Worm (Caenorhabditis elegans) whole organism, L4 larva: ENCODE results near the gene Y49A10A.2.

Source experiments
- F26F4.8 ChIP-seq: fragments of 200-800 bp; sonication (Bioruptor generic); conservative IDR thresholded peaks from 2 replicates; pipeline ENCODE4 v1.3.6; 2022; ENCODE audit warnings: missing genetic modification characterization, missing compliant biosample characterization
- F44E2.7 ChIP-seq: fragments of 200-800 bp; sonication (Bioruptor generic); IDR thresholded peaks from 2 replicates; pipeline ENCODE4 v2.1.2; 2022; ENCODE audit warnings: missing genetic modification characterization, missing compliant biosample characterization
- R02D3.7 ChIP-seq: fragments of 150-350 bp; sonication (generic microtip); optimal IDR thresholded peaks from 3 replicates; lab custom pipeline; 2014; ENCODE audit warnings: missing biosample characterization, missing genetic modification characterization
- aha-1 ChIP-seq: fragments of 150-350 bp; peaks from one replicate; lab custom pipeline; 2014; ENCODE audit warnings: missing biosample characterization, missing genetic modification characterization
- aly-2 ChIP-seq: sonication (generic microtip); optimal IDR thresholded peaks from 2 replicates; lab custom pipeline; 2018; ENCODE audit warnings: missing biosample characterization, missing genetic modification characterization
- ama-1 ChIP-seq: fragments of 150-350 bp; optimal IDR thresholded peaks from 2 replicates; lab custom pipeline; 2014; ENCODE audit warnings: inconsistent platforms, mixed read lengths
- attf-4 ChIP-seq: sonication (generic microtip); optimal IDR thresholded peaks from 3 replicates; lab custom pipeline; 2017; ENCODE audit warnings: missing biosample characterization, missing genetic modification characterization
- ceh-20 ChIP-seq: fragments of 200-800 bp; sonication (Bioruptor generic); IDR thresholded peaks from 2 replicates; pipeline ENCODE4 v1.3.6; 2022; ENCODE audit warnings: missing genetic modification reagents, missing genetic modification characterization, missing compliant biosample characterization
- ceh-82 ChIP-seq: sonication (generic microtip); optimal IDR thresholded peaks from 2 replicates; lab custom pipeline; 2017; ENCODE audit warnings: missing biosample characterization, missing genetic modification characterization
- ces-1 ChIP-seq: fragments of 150-350 bp; sonication (generic microtip); optimal IDR thresholded peaks from 4 replicates; lab custom pipeline; 2014; ENCODE audit warnings: missing biosample characterization, missing genetic modification reagents, missing genetic modification characterization
- daf-16 ChIP-seq, 3 experiments: sonication (generic microtip); optimal IDR thresholded peaks; 2 replicates each; lab custom pipeline; 2016 to 2017; ENCODE audit warnings: missing genetic modification characterization in 3 of 3, missing genetic modification reagents in 3 of 3, mild to moderate bottlenecking in 2 of 3, missing compliant biosample characterization in 2 of 3, missing biosample characterization in 1 of 3, moderate library complexity in 1 of 3
- dmd-6 ChIP-seq: fragments of 200-800 bp; sonication (Bioruptor generic); IDR thresholded peaks from 2 replicates; pipeline ENCODE4 v1.3.6; 2022; ENCODE audit warnings: missing genetic modification reagents, missing genetic modification characterization, missing compliant biosample characterization
- dve-1 ChIP-seq: sonication (generic microtip); optimal IDR thresholded peaks from 2 replicates; lab custom pipeline; 2017; ENCODE audit warnings: antibody characterized with exemption, mild to moderate bottlenecking, missing genetic modification characterization, missing compliant biosample characterization; ENCODE audit not compliant: insufficient read depth
- egl-43 ChIP-seq: fragments of 200-800 bp; sonication (Bioruptor generic); IDR thresholded peaks from 2 replicates; pipeline ENCODE4 v1.3.6; 2022; ENCODE audit warnings: missing genetic modification reagents, missing genetic modification characterization, missing compliant biosample characterization
- hif-1 ChIP-seq, 2 experiments: sonication (generic microtip); optimal IDR thresholded peaks; 2 replicates each; lab custom pipeline; 2016 to 2017; ENCODE audit warnings: missing compliant biosample characterization in 2 of 2, missing genetic modification characterization in 2 of 2, missing genetic modification reagents in 2 of 2, missing genotype in 2 of 2, mild to moderate bottlenecking in 1 of 2
- hlh-11 ChIP-seq: fragments of 200-800 bp; sonication (Bioruptor generic); optimal IDR thresholded peaks from 2 replicates; lab custom pipeline; 2018; ENCODE audit warnings: mild to moderate bottlenecking, missing genetic modification characterization, missing compliant biosample characterization
- hlh-30 ChIP-seq: sonication (generic microtip); optimal IDR thresholded peaks from 2 replicates; lab custom pipeline; 2017; ENCODE audit warnings: antibody characterized with exemption, mild to moderate bottlenecking, missing genetic modification characterization, missing compliant biosample characterization; ENCODE audit not compliant: insufficient read depth
- hmg-1.1 ChIP-seq: fragments of 200-800 bp; sonication (Bioruptor generic); IDR thresholded peaks from 2 replicates; pipeline ENCODE4 v1.3.6; 2022; ENCODE audit warnings: missing genetic modification reagents, missing genetic modification characterization, missing compliant biosample characterization
- lin-1 ChIP-seq: fragments of 200-800 bp; sonication (Bioruptor generic); IDR thresholded peaks from 2 replicates; pipeline ENCODE4 v1.3.6; 2022; ENCODE audit warnings: missing genetic modification reagents, missing genetic modification characterization, missing compliant biosample characterization
- lin-39 ChIP-seq: fragments of 150-350 bp; optimal IDR thresholded peaks from 2 replicates; lab custom pipeline; 2014; ENCODE audit warnings: missing biosample characterization, missing genetic modification reagents, missing genetic modification characterization
- lsy-2 ChIP-seq, 2 experiments: fragments of 150-350 bp in 1 of 2; sonication (generic microtip) in 1 of 2; optimal IDR thresholded peaks; 2 replicates each; lab custom pipeline; 2014 to 2017; ENCODE audit warnings: missing biosample characterization in 2 of 2, missing genetic modification characterization in 2 of 2
- madf-9 ChIP-seq: fragments of 200-800 bp; sonication (Bioruptor generic); conservative IDR thresholded peaks from 2 replicates; pipeline ENCODE4 v1.3.6; 2022; ENCODE audit warnings: missing genetic modification reagents, missing genetic modification characterization, missing compliant biosample characterization
- mep-1 ChIP-seq: fragments of 150-350 bp; sonication (generic microtip); optimal IDR thresholded peaks from 3 replicates; lab custom pipeline; 2014; ENCODE audit warnings: missing biosample characterization, missing genetic modification characterization
- mxl-2 ChIP-seq: fragments of 200-800 bp; sonication (Bioruptor generic); conservative IDR thresholded peaks from 2 replicates; pipeline ENCODE4 v1.3.6; 2022; ENCODE audit warnings: missing genetic modification reagents, missing genetic modification characterization, missing compliant biosample characterization
- mxl-3 ChIP-seq: fragments of 200-800 bp; sonication (Bioruptor generic); optimal IDR thresholded peaks from 2 replicates; lab custom pipeline; 2018; ENCODE audit warnings: mild to moderate bottlenecking, missing genetic modification characterization, missing compliant biosample characterization
- nhr-11 ChIP-seq: fragments of 150-350 bp; optimal IDR thresholded peaks from 2 replicates; lab custom pipeline; 2014; ENCODE audit warnings: missing biosample characterization, missing genetic modification characterization
- nhr-25 ChIP-seq: sonication (generic microtip); optimal IDR thresholded peaks from 2 replicates; lab custom pipeline; 2017; ENCODE audit warnings: missing genetic modification characterization, mild to moderate bottlenecking, missing compliant biosample characterization, antibody characterized with exemption, moderate library complexity, borderline replicate concordance; ENCODE audit not compliant: insufficient read depth
- nhr-28 ChIP-seq: fragments of 150-350 bp; optimal IDR thresholded peaks from 2 replicates; lab custom pipeline; 2014; ENCODE audit warnings: missing biosample characterization, missing genetic modification characterization
- nhr-41 ChIP-seq: fragments of 200-800 bp; sonication (Bioruptor generic); IDR thresholded peaks from 2 replicates; pipeline ENCODE4 v1.3.6; 2022; ENCODE audit warnings: missing genetic modification reagents, missing genetic modification characterization, missing compliant biosample characterization
- nhr-48 ChIP-seq: sonication (generic microtip); optimal IDR thresholded peaks from 2 replicates; lab custom pipeline; 2016; ENCODE audit warnings: mild to moderate bottlenecking, missing genetic modification characterization, missing compliant biosample characterization
- nhr-6 ChIP-seq: fragments of 150-350 bp; optimal IDR thresholded peaks from 2 replicates; lab custom pipeline; 2014; ENCODE audit warnings: missing biosample characterization, missing genetic modification characterization
- php-3 ChIP-seq: fragments of 200-800 bp; sonication (Bioruptor generic); IDR thresholded peaks from 2 replicates; pipeline ENCODE4 v1.3.6; 2022; ENCODE audit warnings: missing genetic modification reagents, missing genetic modification characterization, missing compliant biosample characterization
- pqm-1 ChIP-seq: sonication (generic microtip); optimal IDR thresholded peaks from 2 replicates; lab custom pipeline; 2017; ENCODE audit warnings: missing biosample characterization, missing genetic modification characterization
- set-16 ChIP-seq: fragments of 200-800 bp; sonication (Bioruptor generic); IDR thresholded peaks from 2 replicates; pipeline ENCODE4 v1.3.6; 2022; ENCODE audit warnings: missing genetic modification reagents, missing genetic modification characterization, missing compliant biosample characterization
- spr-1 ChIP-seq: sonication (generic microtip); optimal IDR thresholded peaks from 2 replicates; lab custom pipeline; 2016; ENCODE audit warnings: mild to moderate bottlenecking, missing genetic modification characterization, missing compliant biosample characterization
- tra-1 ChIP-seq: fragments of 200-800 bp; sonication (Bioruptor generic); IDR thresholded peaks from 2 replicates; pipeline ENCODE4 v1.3.6; 2022; ENCODE audit warnings: missing genetic modification reagents, missing genetic modification characterization, missing compliant biosample characterization
- unc-39 ChIP-seq: sonication (generic microtip); optimal IDR thresholded peaks from 2 replicates; lab custom pipeline; 2017; ENCODE audit warnings: missing biosample characterization, missing genetic modification characterization
- unc-62 ChIP-seq, 3 experiments: fragments of 150-350 bp in 1 of 3; sonication (generic microtip); optimal IDR thresholded peaks in 2 of 3; peaks in 1 of 3; 1 replicate in 1 of 3; 2 replicates in 2 of 3; lab custom pipeline; 2014 to 2017; ENCODE audit warnings: missing biosample characterization in 3 of 3, missing genetic modification characterization in 3 of 3, missing genetic modification reagents in 3 of 3, missing genotype in 1 of 3
- zag-1 ChIP-seq: fragments of 150-350 bp; optimal IDR thresholded peaks from 2 replicates; lab custom pipeline; 2014; ENCODE audit warnings: missing biosample characterization, missing genetic modification characterization

The Y49A10A.2 gene

ce11 chrX:10336592-10336991 lies 35.9 kb downstream of the Y49A10A.2 start:
- TF ChIP-seq nhr-25 (tag; lab: Kevin White, UChicago) (no peak), egl-43 (GFP tag; lab: Robert Waterston, UW) (peak; percentile 59; the same call in 1 of the 2 replicates), attf-4 (tag; lab: Kevin White, UChicago) (no peak), aha-1 (tag; lab: Kevin White, UChicago) (peak; percentile 72), set-16 (GFP tag; lab: Robert Waterston, UW) (peak; percentile 66), aly-2 (tag; lab: Kevin White, UChicago) (no peak), lin-39 (no peak), F26F4.8 (GFP tag; lab: Robert Waterston, UW) (0 out of 2 replicates have a peak, but pooled peaks have one; percentile 53), nhr-28 (tag; lab: Kevin White, UChicago) (no peak), nhr-48 (tag; lab: Kevin White, UChicago) (no peak)

- TF ChIP-seq aha-1 (tag; lab: Kevin White, UChicago) = no peak
- no peak for TF ChIP-seq attf-4 (tag; lab: Kevin White, UChicago)
- no peak for TF ChIP-seq spr-1 (tag; lab: Kevin White, UChicago)
- no peak for TF ChIP-seq ces-1 (GFP tag; lab: Kevin White, UChicago)
- TF ChIP-seq zag-1 = no peak
- no peak for TF ChIP-seq mxl-2 (GFP tag; lab: Robert Waterston, UW)
Observed at ce11 chrX:10336138-10336537, 36.3 kb downstream of the Y49A10A.2 start, which contains the start of gene idpa-3. Gene idpa-3 (plus strand): TSS chrX:10336438.

ce11 chrX:10333301-10333854 lies 39.1 kb downstream of the Y49A10A.2 start, which contains the start of gene R07E3.4:
Gene R07E3.4 (minus strand): TSS chrX:10333351.
- peak; percentile 1 for TF ChIP-seq hlh-30 (tag; lab: Kevin White, UChicago)
- TF ChIP-seq lsy-2 (tag; optimal IDR thresholded peaks at IDR 0.05; lab: Kevin White, UChicago) = peak in 1 of 2 experiments; percentile 9
- no peak for TF ChIP-seq F26F4.8 (GFP tag; lab: Robert Waterston, UW)
- TF ChIP-seq aha-1 (tag; lab: Kevin White, UChicago) = peak; percentile 81
- TF ChIP-seq ceh-82 (tag; lab: Kevin White, UChicago) = no peak
- peak; percentile 55 for TF ChIP-seq nhr-48 (tag; lab: Kevin White, UChicago)
- peak; percentile 49; the same call in 1 of the 2 replicates for TF ChIP-seq tra-1 (GFP tag; lab: Robert Waterston, UW)
- no peak for TF ChIP-seq ama-1 (lab: Kevin White, UChicago)
- no peak for TF ChIP-seq pqm-1 (tag; lab: Kevin White, UChicago)
- TF ChIP-seq nhr-28 (tag; lab: Kevin White, UChicago) = peak; percentile 96
- TF ChIP-seq R02D3.7 (tag; lab: Kevin White, UChicago) = no peak
- TF ChIP-seq mxl-2 (GFP tag; lab: Robert Waterston, UW) = peak; percentile 98
- no peak for TF ChIP-seq nhr-41 (GFP tag; lab: Robert Waterston, UW)
- 0 out of 2 replicates have a peak, but pooled peaks have one; percentile 55 for TF ChIP-seq php-3
- TF ChIP-seq madf-9 = no peak
- peak; percentile 79 for TF ChIP-seq dmd-6 (GFP tag; lab: Robert Waterston, UW)
- peak; percentile 71 for TF ChIP-seq nhr-11 (tag; lab: Kevin White, UChicago)
- peak; percentile 47; the same call in 1 of the 2 replicates for TF ChIP-seq lin-1
- peak; percentile 62 for TF ChIP-seq dve-1 (tag; lab: Kevin White, UChicago)
- no peak for TF ChIP-seq F44E2.7 (GFP tag; lab: Robert Waterston, UW)
- peak; percentile 65 for TF ChIP-seq hlh-11
- TF ChIP-seq daf-16 (GFP tag; optimal IDR thresholded peaks at IDR 0.05; lab: Kevin White, UChicago) = peak in 1 of 2 experiments; percentile 14
- TF ChIP-seq daf-16 (tag; optimal IDR thresholded peaks at IDR 0.05; lab: Kevin White, UChicago) = peak; percentile 93

- TF ChIP-seq hlh-11 (peak; percentile 79), lin-1 (0 out of 2 replicates have a peak, but pooled peaks have one; percentile 19), hmg-1.1 (GFP tag; lab: Robert Waterston, UW) (0 out of 2 replicates have a peak, but pooled peaks have one; percentile 17), mxl-3 (GFP tag; lab: Kevin White, UChicago) (peak; percentile 64), set-16 (GFP tag; lab: Robert Waterston, UW) (peak; percentile 51), unc-62 (GFP tag; optimal IDR thresholded peaks at IDR 0.05 in 1 of 2; lab: Kevin White, UChicago) (peak in 1 of 2 experiments; percentile 38), unc-62 (tag; optimal IDR thresholded peaks at IDR 0.05; lab: Kevin White, UChicago) (no peak), unc-39 (tag; lab: Kevin White, UChicago) (no peak), nhr-6 (tag; lab: Kevin White, UChicago) (peak; percentile 19), hlh-30 (tag; lab: Kevin White, UChicago) (peak; percentile 35), pqm-1 (tag; lab: Kevin White, UChicago) (peak; percentile 56), mep-1 (peak; percentile 38), ceh-82 (tag; lab: Kevin White, UChicago) (no peak), ceh-20 (GFP tag; lab: Robert Waterston, UW) (0 out of 2 replicates have a peak, but pooled peaks have one; percentile 20), nhr-11 (tag; lab: Kevin White, UChicago) (peak; percentile 46), aly-2 (tag; lab: Kevin White, UChicago) (no peak), lsy-2 (tag; optimal IDR thresholded peaks at IDR 0.05; lab: Kevin White, UChicago) (peak in 1 of 2 experiments; percentile 14), ama-1 (lab: Kevin White, UChicago) (no peak), hif-1 (tag; optimal IDR thresholded peaks at IDR 0.05; lab: Kevin White, UChicago) (peak in 1 of 2 experiments; percentile 25), F44E2.7 (GFP tag; lab: Robert Waterston, UW) (no peak)
Observed at ce11 chrX:10332035-10332614, 40.3 kb downstream of the Y49A10A.2 start.
